Fruit fly (Drosophila melanogaster) whole organism: ENCODE results near the gene CG3625.

Experiments
- CG8478 ChIP-seq: fragments of >200 bp; optimal IDR thresholded peaks from 2 replicates; lab custom pipeline; 2018; ENCODE audit warnings: inconsistent platforms
- Dll ChIP-seq: fragments of >200 bp; optimal IDR thresholded peaks from 2 replicates; lab custom pipeline; 2017
- EcR ChIP-seq, 2 experiments: fragments of >200 bp; optimal IDR thresholded peaks; 2 replicates each; lab custom pipeline; 2017; ENCODE audit warnings: missing biosample characterization in 2 of 2, missing genetic modification characterization in 2 of 2, missing genetic modification reagents in 2 of 2
- pan ChIP-seq: fragments of >200 bp; optimal IDR thresholded peaks from 2 replicates; lab custom pipeline; 2017
- psq ChIP-seq: fragments of >200 bp; optimal IDR thresholded peaks from 2 replicates; lab custom pipeline; 2017
- usp ChIP-seq: fragments of >200 bp; optimal IDR thresholded peaks from 2 replicates; lab custom pipeline; 2017; ENCODE audit warnings: missing biosample characterization, missing genetic modification characterization, mixed read lengths

- TF ChIP-seq psq (lab: Kevin White, UChicago) (no peak), usp (no peak), pan (lab: Kevin White, UChicago) (no peak), Dll (lab: Kevin White, UChicago) (no peak), CG8478 (no peak), EcR (GFP tag; optimal IDR thresholded peaks at IDR 0.05; lab: Kevin White, UChicago) (no peak)
Measured at dm6 chr2L:248592-248991, 43.0 kb downstream of the CG3625 start.
